Worm (Caenorhabditis elegans) whole organism, L4 larva: ENCODE data around the gene C06H5.12.

ENCODE experiments used
- mdt-29 ChIP-seq: fragments of 200-800 bp; sonication (Bioruptor generic); IDR thresholded peaks from 2 replicates; pipeline ENCODE4 v1.3.6; 2022; ENCODE audit warnings: missing genetic modification reagents, missing genetic modification characterization, missing compliant biosample characterization
- nhr-111 ChIP-seq: fragments of 200-800 bp; sonication (Bioruptor generic); optimal IDR thresholded peaks from 2 replicates; lab custom pipeline; 2018; ENCODE audit warnings: mild to moderate bottlenecking, missing genetic modification characterization, missing compliant biosample characterization
- pha-4 ChIP-seq, 2 experiments: fragments of 150-350 bp in 1 of 2; fragments of 200-800 bp in 1 of 2; sonication (Bioruptor generic) in 1 of 2; IDR thresholded peaks in 1 of 2; optimal IDR thresholded peaks in 1 of 2; 2 replicates each; pipeline versions ENCODE4 v1.3.6 to Lab custom; 2014 to 2022; ENCODE audit warnings: missing genetic modification characterization in 2 of 2, missing genetic modification reagents in 2 of 2, missing biosample characterization in 1 of 2, missing compliant biosample characterization in 1 of 2
- sdz-12 ChIP-seq: fragments of 200-800 bp; sonication (Bioruptor generic); optimal IDR thresholded peaks from 2 replicates; lab custom pipeline; 2018; ENCODE audit warnings: mild to moderate bottlenecking, missing genetic modification characterization, missing compliant biosample characterization
- snpc-4 ChIP-seq: fragments of 150-350 bp; optimal IDR thresholded peaks from 2 replicates; lab custom pipeline; 2014; ENCODE audit warnings: missing biosample characterization, missing genetic modification characterization
- unc-39 ChIP-seq: sonication (generic microtip); optimal IDR thresholded peaks from 2 replicates; lab custom pipeline; 2017; ENCODE audit warnings: missing biosample characterization, missing genetic modification characterization
- zfp-2 ChIP-seq: sonication (generic microtip); optimal IDR thresholded peaks from 2 replicates; lab custom pipeline; 2016; ENCODE audit warnings: mild to moderate bottlenecking, missing genetic modification characterization, missing compliant biosample characterization

DNA sequence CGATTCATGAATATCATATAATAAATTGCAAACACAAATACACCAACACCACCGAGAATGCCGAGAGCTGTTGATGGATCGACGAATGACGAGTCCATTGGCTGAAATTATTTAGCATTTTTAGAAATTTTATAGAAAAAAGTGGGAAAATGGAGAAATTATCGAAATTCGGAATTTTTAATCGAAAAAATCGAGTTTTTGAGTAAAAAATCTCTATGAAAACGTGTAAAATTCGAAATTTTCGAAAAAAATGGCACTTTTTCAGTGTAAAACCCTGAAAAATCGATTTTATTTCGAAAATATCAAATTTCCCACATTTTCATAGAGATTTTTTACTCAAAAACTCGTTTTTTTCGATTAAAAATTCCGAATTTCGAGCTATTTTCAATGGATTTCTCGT is 38.7 kb upstream of the C06H5.12 start, which contains the start of gene tcc-1:
- no peak for TF ChIP-seq unc-39 (tag; lab: Kevin White, UChicago)
- no peak for TF ChIP-seq snpc-4
- no peak for TF ChIP-seq mdt-29 (GFP tag; lab: Robert Waterston, UW)
- TF ChIP-seq nhr-111: no peak
- no peak for TF ChIP-seq zfp-2 (tag; lab: Kevin White, UChicago)
- no peak for TF ChIP-seq sdz-12 (GFP tag; lab: Kevin White, UChicago)
- no peak for TF ChIP-seq pha-4 (GFP tag; IDR thresholded peaks at IDR 0.05; lab: Robert Waterston, UW)
- no peak for TF ChIP-seq pha-4 (tag; optimal IDR thresholded peaks at IDR 0.05; lab: Kevin White, UChicago)
